Worm (Caenorhabditis elegans) whole organism, L2 larva: ENCODE measurements around the gene Y66D12A.24.

Experiments
- C34F6.9 ChIP-seq: fragments of 150-350 bp; optimal IDR thresholded peaks from 2 replicates; lab custom pipeline; 2014; ENCODE audit warnings: missing biosample characterization, missing genetic modification characterization
- F13H6.1 ChIP-seq: sonication (generic microtip); optimal IDR thresholded peaks from 2 replicates; lab custom pipeline; 2016; ENCODE audit warnings: missing genetic modification characterization, missing compliant biosample characterization
- R02D3.7 ChIP-seq: fragments of 150-350 bp; optimal IDR thresholded peaks from 2 replicates; lab custom pipeline; 2014; ENCODE audit warnings: missing biosample characterization, missing genetic modification characterization
- ZK546.5 ChIP-seq: sonication (generic microtip); optimal IDR thresholded peaks from 2 replicates; lab custom pipeline; 2017; ENCODE audit warnings: missing biosample characterization, missing genetic modification characterization
- alr-1 ChIP-seq: fragments of 150-350 bp; optimal IDR thresholded peaks from 2 replicates; lab custom pipeline; 2014; ENCODE audit warnings: missing biosample characterization, missing genetic modification characterization
- aly-2 ChIP-seq: fragments of 150-350 bp; optimal IDR thresholded peaks from 2 replicates; lab custom pipeline; 2014; ENCODE audit warnings: missing biosample characterization, missing genetic modification characterization
- ama-1 ChIP-seq: fragments of 150-350 bp; optimal IDR thresholded peaks from 2 replicates; lab custom pipeline; 2018; ENCODE audit warnings: inconsistent platforms
- blmp-1 ChIP-seq: sonication (generic microtip); optimal IDR thresholded peaks from 2 replicates; lab custom pipeline; 2017; ENCODE audit warnings: missing genetic modification characterization, mild to moderate bottlenecking, missing compliant biosample characterization, antibody characterized with exemption, moderate library complexity; ENCODE audit not compliant: insufficient read depth
- ceh-16 ChIP-seq: fragments of 150-350 bp; optimal IDR thresholded peaks from 2 replicates; lab custom pipeline; 2014; ENCODE audit warnings: missing biosample characterization, missing genetic modification characterization
- ceh-82 ChIP-seq: fragments of 150-350 bp; optimal IDR thresholded peaks from 2 replicates; lab custom pipeline; 2014; ENCODE audit warnings: missing biosample characterization, missing genetic modification characterization
- crh-2 ChIP-seq: sonication (generic microtip); optimal IDR thresholded peaks from 2 replicates; lab custom pipeline; 2017; ENCODE audit warnings: missing biosample characterization, missing genetic modification characterization
- dmd-4 ChIP-seq: sonication (generic microtip); optimal IDR thresholded peaks from 2 replicates; lab custom pipeline; 2017; ENCODE audit warnings: missing biosample characterization, missing genetic modification characterization
- elt-1 ChIP-seq: fragments of 150-350 bp; optimal IDR thresholded peaks from 2 replicates; lab custom pipeline; 2014; ENCODE audit warnings: missing biosample characterization, missing genetic modification characterization
- elt-3 ChIP-seq: sonication (generic microtip); optimal IDR thresholded peaks from 2 replicates; lab custom pipeline; 2017; ENCODE audit warnings: missing biosample characterization, missing genetic modification characterization
- gmeb-1 ChIP-seq: fragments of 150-350 bp; optimal IDR thresholded peaks from 2 replicates; lab custom pipeline; 2014; ENCODE audit warnings: missing biosample characterization, missing genetic modification characterization
- lin-11 ChIP-seq: fragments of 150-350 bp; sonication (generic microtip); optimal IDR thresholded peaks from 2 replicates; lab custom pipeline; 2014; ENCODE audit warnings: missing biosample characterization, missing genetic modification characterization, inconsistent platforms, mixed read lengths
- lin-13 ChIP-seq: fragments of 150-350 bp; optimal IDR thresholded peaks from 2 replicates; lab custom pipeline; 2014; ENCODE audit warnings: missing biosample characterization, missing genetic modification reagents, missing genetic modification characterization
- lsy-2 ChIP-seq, 2 experiments: fragments of 150-350 bp in 1 of 2; sonication (generic microtip) in 1 of 2; optimal IDR thresholded peaks; 2 replicates each; lab custom pipeline; 2014 to 2017; ENCODE audit warnings: missing biosample characterization in 2 of 2, missing genetic modification characterization in 2 of 2
- mab-5 ChIP-seq: fragments of 150-350 bp; optimal IDR thresholded peaks from 2 replicates; lab custom pipeline; 2014; ENCODE audit warnings: missing biosample characterization, missing genetic modification characterization
- mbf-1 ChIP-seq: sonication (generic microtip); optimal IDR thresholded peaks from 2 replicates; lab custom pipeline; 2017; ENCODE audit warnings: missing biosample characterization, missing genetic modification characterization
- mdl-1 ChIP-seq, 2 experiments: fragments of 150-350 bp in 1 of 2; sonication (generic microtip) in 1 of 2; optimal IDR thresholded peaks; 2 replicates each; lab custom pipeline; 2017; ENCODE audit warnings: missing biosample characterization in 2 of 2, missing genetic modification characterization in 2 of 2
- nhr-10 ChIP-seq: sonication (generic microtip); optimal IDR thresholded peaks from 2 replicates; lab custom pipeline; 2017; ENCODE audit warnings: missing biosample characterization, missing genetic modification characterization
- nhr-11 ChIP-seq: fragments of 150-350 bp; optimal IDR thresholded peaks from 2 replicates; lab custom pipeline; 2014; ENCODE audit warnings: missing biosample characterization, missing genetic modification characterization
- nhr-12 ChIP-seq: fragments of 150-350 bp; optimal IDR thresholded peaks from 2 replicates; lab custom pipeline; 2014; ENCODE audit warnings: missing biosample characterization, missing genetic modification characterization
- nhr-21 ChIP-seq: fragments of 150-350 bp; optimal IDR thresholded peaks from 2 replicates; lab custom pipeline; 2014; ENCODE audit warnings: missing biosample characterization, missing genetic modification characterization
- nhr-237 ChIP-seq: fragments of 150-350 bp; optimal IDR thresholded peaks from 2 replicates; lab custom pipeline; 2014; ENCODE audit warnings: missing biosample characterization, missing genetic modification characterization
- nhr-25 ChIP-seq: fragments of 150-350 bp; sonication (generic microtip); optimal IDR thresholded peaks from 3 replicates; lab custom pipeline; 2014; ENCODE audit warnings: missing biosample characterization, missing genetic modification characterization
- nhr-77 ChIP-seq: fragments of 150-350 bp; optimal IDR thresholded peaks from 2 replicates; lab custom pipeline; 2014; ENCODE audit warnings: missing biosample characterization, missing genetic modification characterization
- peb-1 ChIP-seq: fragments of 150-350 bp; optimal IDR thresholded peaks from 2 replicates; lab custom pipeline; 2014; ENCODE audit warnings: missing biosample characterization, missing genetic modification characterization
- sem-4 ChIP-seq: fragments of 150-350 bp; optimal IDR thresholded peaks from 2 replicates; lab custom pipeline; 2014; ENCODE audit warnings: missing biosample characterization, missing genetic modification reagents, missing genetic modification characterization
- skn-1 ChIP-seq: sonication (generic microtip); optimal IDR thresholded peaks from 2 replicates; lab custom pipeline; 2017; ENCODE audit warnings: missing biosample characterization, missing genetic modification characterization
- snpc-4 ChIP-seq: fragments of 150-350 bp; optimal IDR thresholded peaks from 2 replicates; lab custom pipeline; 2014; ENCODE audit warnings: missing biosample characterization, missing genetic modification characterization
- unc-39 ChIP-seq: fragments of 150-350 bp; optimal IDR thresholded peaks from 2 replicates; lab custom pipeline; 2014; ENCODE audit warnings: missing biosample characterization, missing genetic modification characterization
- unc-55 ChIP-seq: fragments of 150-350 bp; sonication (generic microtip); optimal IDR thresholded peaks from 3 replicates; lab custom pipeline; 2014; ENCODE audit warnings: missing biosample characterization, missing genetic modification reagents, missing genetic modification characterization
- zag-1 ChIP-seq: fragments of 150-350 bp; optimal IDR thresholded peaks from 2 replicates; lab custom pipeline; 2014; ENCODE audit warnings: missing biosample characterization, missing genetic modification characterization
- ztf-1 ChIP-seq: fragments of 200-800 bp; sonication (Bioruptor generic); conservative IDR thresholded peaks from 2 replicates; pipeline ENCODE4 v1.3.6; 2022; ENCODE audit warnings: missing genetic modification characterization, missing compliant biosample characterization
- ztf-11 ChIP-seq: sonication (generic microtip); optimal IDR thresholded peaks from 2 replicates; lab custom pipeline; 2017; ENCODE audit warnings: missing biosample characterization, missing genetic modification characterization

The Y66D12A.24 gene

ce11 chrIII:11508816-11509215 is 12.2 kb downstream of the Y66D12A.24 start, which contains the start of gene Y66D12A.19:
Gene Y66D12A.19 (plus strand): TSS chrIII:11509081.
- no peak for TF ChIP-seq unc-39 (tag; lab: Kevin White, UChicago)

ce11 chrIII:11510120-11510519 is 13.5 kb downstream of the Y66D12A.24 start:
- no peak for TF ChIP-seq lin-13 (GFP tag; lab: Kevin White, UChicago)
- no peak for TF ChIP-seq ceh-16 (tag; lab: Kevin White, UChicago)
- TF ChIP-seq ama-1 (lab: Kevin White, UChicago): no peak
- no peak for TF ChIP-seq skn-1 (tag; lab: Kevin White, UChicago)
- no peak for TF ChIP-seq R02D3.7 (tag; lab: Kevin White, UChicago)
- no peak for TF ChIP-seq sem-4
- no peak for TF ChIP-seq C34F6.9
- no peak for TF ChIP-seq ztf-11 (tag; lab: Kevin White, UChicago)
- TF ChIP-seq nhr-10 (tag; lab: Kevin White, UChicago): no peak
- TF ChIP-seq ZK546.5 (tag; lab: Kevin White, UChicago): no peak
- no peak for TF ChIP-seq snpc-4 (tag; lab: Kevin White, UChicago)
- no peak for TF ChIP-seq unc-55
- TF ChIP-seq nhr-12: no peak
- TF ChIP-seq elt-3 (tag; lab: Kevin White, UChicago): no peak
- TF ChIP-seq mbf-1 (tag; lab: Kevin White, UChicago): no peak
- no peak for TF ChIP-seq aly-2 (tag; lab: Kevin White, UChicago)
- TF ChIP-seq nhr-237 (tag; lab: Kevin White, UChicago): no peak
- no peak for TF ChIP-seq blmp-1 (tag; lab: Kevin White, UChicago)
- TF ChIP-seq elt-1: no peak
- TF ChIP-seq crh-2: no peak
- TF ChIP-seq, all 48 proteins: peak for 0

ce11 chrIII:11510826-11511225 is 14.2 kb downstream of the Y66D12A.24 start:
- TF ChIP-seq blmp-1 (tag; lab: Kevin White, UChicago) (no peak), elt-1 (no peak), mab-5 (no peak), ZK546.5 (tag; lab: Kevin White, UChicago) (no peak), nhr-237 (tag; lab: Kevin White, UChicago) (no peak), sem-4 (no peak), lsy-2 (tag; optimal IDR thresholded peaks at IDR 0.05; lab: Kevin White, UChicago) (no peak), ceh-16 (tag; lab: Kevin White, UChicago) (no peak), R02D3.7 (tag; lab: Kevin White, UChicago) (no peak), aly-2 (tag; lab: Kevin White, UChicago) (no peak), C34F6.9 (no peak), nhr-12 (no peak), F13H6.1 (tag; lab: Kevin White, UChicago) (no peak), nhr-21 (no peak), dmd-4 (tag; lab: Kevin White, UChicago) (no peak), lin-11 (tag; lab: Kevin White, UChicago) (no peak)

- TF ChIP-seq ztf-1 (GFP tag; lab: Robert Waterston, UW): no peak
- no peak for TF ChIP-seq lin-11 (tag; lab: Kevin White, UChicago)
- no peak for TF ChIP-seq aly-2 (tag; lab: Kevin White, UChicago)
- no peak for TF ChIP-seq snpc-4 (tag; lab: Kevin White, UChicago)
- TF ChIP-seq mdl-1 (tag; optimal IDR thresholded peaks at IDR 0.05; lab: Kevin White, UChicago): no peak
- no peak for TF ChIP-seq nhr-25 (tag; lab: Kevin White, UChicago)
- TF ChIP-seq F13H6.1 (tag; lab: Kevin White, UChicago): no peak
- no peak for TF ChIP-seq lsy-2 (tag; optimal IDR thresholded peaks at IDR 0.05; lab: Kevin White, UChicago)
- TF ChIP-seq ceh-16 (tag; lab: Kevin White, UChicago): no peak
- TF ChIP-seq R02D3.7 (tag; lab: Kevin White, UChicago): no peak
- no peak for TF ChIP-seq nhr-11 (tag; lab: Kevin White, UChicago)
- no peak for TF ChIP-seq ZK546.5 (tag; lab: Kevin White, UChicago)
- TF ChIP-seq peb-1: no peak
- no peak for TF ChIP-seq nhr-77 (tag; lab: Kevin White, UChicago)
- TF ChIP-seq crh-2: no peak
- TF ChIP-seq ama-1 (lab: Kevin White, UChicago): no peak
Measured at ce11 chrIII:11523504-11524025, 26.9 kb downstream of the Y66D12A.24 start, which contains the start of the genes Y66D12A.16 and such-1. Gene Y66D12A.16 (plus strand): TSS chrIII:11523554. Gene such-1 (minus strand): TSS chrIII:11523759.

ce11 chrIII:11524073-11524472 is 27.4 kb downstream of the Y66D12A.24 start:
- no peak for TF ChIP-seq nhr-12
- no peak for TF ChIP-seq zag-1 (tag; lab: Kevin White, UChicago)
- no peak for TF ChIP-seq lin-13 (GFP tag; lab: Kevin White, UChicago)
- TF ChIP-seq crh-2: no peak
- TF ChIP-seq ZK546.5 (tag; lab: Kevin White, UChicago): no peak
- TF ChIP-seq nhr-21: no peak
- no peak for TF ChIP-seq C34F6.9
- TF ChIP-seq alr-1 (tag; lab: Kevin White, UChicago): no peak
- no peak for TF ChIP-seq ceh-82
- no peak for TF ChIP-seq mdl-1 (tag; optimal IDR thresholded peaks at IDR 0.05; lab: Kevin White, UChicago)
- TF ChIP-seq gmeb-1 (tag; lab: Kevin White, UChicago): no peak
- no peak for TF ChIP-seq ceh-16 (tag; lab: Kevin White, UChicago)
- no peak for TF ChIP-seq mab-5
- no peak for TF ChIP-seq skn-1 (tag; lab: Kevin White, UChicago)
